Fruit fly (Drosophila melanogaster): ENCODE results near the gene Ufl1.

DNA sequence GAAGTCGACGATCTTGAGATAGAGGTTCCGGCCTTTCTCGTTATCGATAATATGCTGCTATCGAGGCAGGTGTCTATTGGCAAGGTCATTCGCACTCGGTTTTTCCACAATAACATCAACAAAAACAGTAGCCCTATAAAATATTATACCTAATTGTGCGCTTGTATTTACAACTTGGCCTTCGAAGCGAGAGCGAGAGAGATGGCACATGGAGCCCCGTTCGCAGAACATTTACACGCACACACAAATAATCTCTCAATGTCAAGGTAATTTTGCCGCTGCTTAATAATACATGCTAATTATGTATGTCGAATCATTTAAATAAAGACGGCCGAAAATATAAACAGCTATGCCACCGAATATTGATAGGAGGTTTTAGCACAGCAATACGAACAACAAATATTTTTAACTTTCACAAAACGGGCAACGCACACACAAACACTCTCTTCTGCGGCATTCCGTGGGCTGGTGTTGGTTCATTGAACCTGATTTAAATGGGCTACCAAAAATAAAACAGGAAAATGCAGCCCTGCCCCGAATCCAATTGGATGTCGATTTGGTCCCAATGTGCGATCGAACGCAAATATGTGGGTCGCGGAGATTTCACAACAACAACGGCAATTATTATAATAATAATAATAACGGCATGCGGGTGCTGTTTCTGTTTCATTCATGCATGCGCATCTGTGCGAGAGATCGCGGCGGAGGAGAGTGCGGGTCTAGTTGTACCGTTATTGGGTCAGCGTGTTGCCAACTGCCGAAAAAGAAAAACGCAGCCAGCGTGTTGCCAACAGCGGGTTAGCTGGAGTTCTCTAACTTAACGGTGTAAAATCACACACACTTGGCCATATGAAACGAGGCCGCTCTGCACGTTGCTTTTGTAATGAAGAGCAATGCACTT lies 48.2 kb upstream of the Ufl1 start:
- no peak for TF ChIP-seq Myc (optimal IDR thresholded peaks at IDR 0.05)
- no peak for TF ChIP-seq h (optimal IDR thresholded peaks at IDR 0.05)
- no peak for TF ChIP-seq psq (optimal IDR thresholded peaks at IDR 0.05)
- no peak for TF ChIP-seq ttk (optimal IDR thresholded peaks at IDR 0.05)
- TF ChIP-seq Sin3A (optimal IDR thresholded peaks at IDR 0.05): no peak

Measured in Kc167 (cell line).